Fruit fly (Drosophila melanogaster) whole organism, embryonic: ENCODE data around the gene Alp13.

Experiments
- Bdp1 ChIP-seq: fragments of 200-800 bp; sonication (Bioruptor generic); optimal IDR thresholded peaks from 3 replicates; lab custom pipeline; 2016; ENCODE audit warnings: missing biosample characterization, missing genetic modification characterization
- Bgb ChIP-seq: fragments of 200-800 bp; sonication (Bioruptor generic); IDR thresholded peaks from 2 replicates; pipeline ENCODE4 v1.3.6; 2022; ENCODE audit warnings: missing biosample characterization, missing genetic modification characterization; ENCODE audit not compliant: partially characterized antibody
- CG10147 ChIP-seq: fragments of 200-800 bp; sonication (Bioruptor generic); optimal IDR thresholded peaks from 2 replicates; lab custom pipeline; 2019; ENCODE audit warnings: missing biosample characterization, mild to moderate bottlenecking, missing genetic modification characterization, moderate library complexity
- CG10959 ChIP-seq: fragments of 200-800 bp; sonication (Bioruptor generic); IDR thresholded peaks from 2 replicates; pipeline ENCODE4 v1.3.6; 2022; ENCODE audit warnings: missing biosample characterization, missing genetic modification characterization
- CG14860 ChIP-seq: fragments of 200-800 bp; sonication (Bioruptor generic); IDR thresholded peaks from 3 replicates; pipeline ENCODE4 v1.3.6; 2022; ENCODE audit warnings: missing biosample characterization, missing genetic modification characterization; ENCODE audit not compliant: partially characterized antibody
- CG15011 ChIP-seq: fragments of 200-800 bp; sonication (Bioruptor generic); optimal IDR thresholded peaks from 3 replicates; lab custom pipeline; 2018; ENCODE audit warnings: missing biosample characterization, mild to moderate bottlenecking, missing genetic modification characterization
- CG15601 ChIP-seq: fragments of 200-800 bp; sonication (Bioruptor generic); optimal IDR thresholded peaks from 3 replicates; lab custom pipeline; 2019; ENCODE audit warnings: missing biosample characterization, mild to moderate bottlenecking, missing genetic modification characterization, moderate library complexity
- CG16863 ChIP-seq: fragments of 200-800 bp; sonication (Bioruptor generic); optimal IDR thresholded peaks from 3 replicates; lab custom pipeline; 2016; ENCODE audit warnings: missing biosample characterization, missing genetic modification characterization
- CG17359 ChIP-seq: fragments of 200-800 bp; sonication (Bioruptor generic); optimal IDR thresholded peaks from 3 replicates; lab custom pipeline; 2018; ENCODE audit warnings: missing biosample characterization, mild to moderate bottlenecking, missing genetic modification characterization, moderate library complexity
- CG17829 ChIP-seq: fragments of 200-800 bp; optimal IDR thresholded peaks from 2 replicates; lab custom pipeline; 2019; ENCODE audit warnings: missing biosample characterization, mild to moderate bottlenecking, missing genetic modification characterization, moderate library complexity
- CG18764 ChIP-seq: fragments of 200-800 bp; sonication (Bioruptor generic); optimal IDR thresholded peaks from 3 replicates; lab custom pipeline; 2016; ENCODE audit warnings: missing biosample characterization, missing genetic modification characterization
- CG2712 ChIP-seq: fragments of 200-800 bp; optimal IDR thresholded peaks from 3 replicates; lab custom pipeline; 2019; ENCODE audit warnings: missing biosample characterization, mild to moderate bottlenecking, missing genetic modification characterization, moderate library complexity
- CG31224 ChIP-seq: fragments of 200-800 bp; sonication (Bioruptor generic); IDR thresholded peaks from 2 replicates; pipeline ENCODE4 v1.3.6; 2022; ENCODE audit warnings: missing biosample characterization, missing genetic modification characterization
- CG3281 ChIP-seq: fragments of 200-800 bp; sonication (Bioruptor generic); optimal IDR thresholded peaks from 3 replicates; lab custom pipeline; 2017; ENCODE audit warnings: missing biosample characterization, mild to moderate bottlenecking, missing genetic modification characterization
- CG34422 ChIP-seq: fragments of 200-800 bp; sonication (Bioruptor generic); IDR thresholded peaks from 3 replicates; pipeline ENCODE4 v1.3.6; 2022; ENCODE audit warnings: missing biosample characterization, missing genetic modification characterization
- CG42726 ChIP-seq: fragments of 200-800 bp; sonication (Bioruptor generic); IDR thresholded peaks from 2 replicates; pipeline ENCODE4 v1.3.6; 2022; ENCODE audit warnings: missing biosample characterization, missing genetic modification characterization; ENCODE audit not compliant: partially characterized antibody
- CG6254 ChIP-seq: fragments of 200-800 bp; sonication (Bioruptor generic); optimal IDR thresholded peaks from 3 replicates; lab custom pipeline; 2017; ENCODE audit warnings: mild to moderate bottlenecking, missing biosample characterization, missing genetic modification reagents, missing genetic modification characterization
- CG7372 ChIP-seq: fragments of 200-800 bp; sonication (Bioruptor generic); IDR thresholded peaks from 2 replicates; pipeline ENCODE4 v1.3.6; 2022; ENCODE audit warnings: missing biosample characterization, missing genetic modification characterization
- CG8478 ChIP-seq: fragments of >200 bp; optimal IDR thresholded peaks from 2 replicates; lab custom pipeline; 2018
- CG9817 ChIP-seq: fragments of 200-800 bp; sonication (Bioruptor generic); optimal IDR thresholded peaks from 2 replicates; lab custom pipeline; 2018; ENCODE audit warnings: missing biosample characterization, mild to moderate bottlenecking, missing genetic modification characterization, moderate library complexity
- CG9932 ChIP-seq: fragments of 200-800 bp; sonication (Bioruptor generic); IDR thresholded peaks from 2 replicates; pipeline ENCODE4 v1.3.6; 2022; ENCODE audit warnings: missing biosample characterization, missing genetic modification characterization
- Doc2 ChIP-seq: fragments of 200-800 bp; sonication (Bioruptor generic); IDR thresholded peaks from 2 replicates; pipeline ENCODE4 v1.3.6; 2022; ENCODE audit warnings: missing biosample characterization, missing genetic modification characterization
- Elba2 ChIP-seq: fragments of 200-800 bp; sonication (Bioruptor generic); optimal IDR thresholded peaks from 3 replicates; lab custom pipeline; 2016; ENCODE audit warnings: missing biosample characterization, missing genetic modification characterization
- HLHmδ ChIP-seq: fragments of 200-800 bp; sonication (Bioruptor generic); optimal IDR thresholded peaks from 2 replicates; lab custom pipeline; 2018; ENCODE audit warnings: missing biosample characterization, mild to moderate bottlenecking, missing genetic modification characterization, moderate library complexity
- Hr51 ChIP-seq, 2 experiments: fragments of 200-800 bp; sonication (Bioruptor generic); optimal IDR thresholded peaks; 2 replicates in 1 of 2; 3 replicates in 1 of 2; lab custom pipeline; 2016 to 2018; ENCODE audit warnings: missing biosample characterization in 2 of 2, missing genetic modification characterization in 2 of 2, mild to moderate bottlenecking in 1 of 2, moderate library complexity in 1 of 2
- NC2β ChIP-seq: fragments of 200-800 bp; sonication (Bioruptor generic); optimal IDR thresholded peaks from 2 replicates; lab custom pipeline; 2016; ENCODE audit warnings: missing biosample characterization, missing genetic modification characterization
- Ravus ChIP-seq: fragments of 200-800 bp; sonication (Bioruptor generic); IDR thresholded peaks from 2 replicates; pipeline ENCODE4 v1.3.6; 2022; ENCODE audit warnings: missing biosample characterization, missing genetic modification characterization
- Sry-δ ChIP-seq: fragments of 200-800 bp; sonication (Bioruptor generic); optimal IDR thresholded peaks from 2 replicates; lab custom pipeline; 2016; ENCODE audit warnings: missing biosample characterization, missing genetic modification characterization
- Xbp1 ChIP-seq: fragments of 200-800 bp; sonication (Bioruptor generic); optimal IDR thresholded peaks from 3 replicates; lab custom pipeline; 2016; ENCODE audit warnings: missing biosample characterization, mild to moderate bottlenecking, missing genetic modification characterization
- abd-A ChIP-seq: fragments of 200-800 bp; sonication (Bioruptor generic); optimal IDR thresholded peaks from 3 replicates; lab custom pipeline; 2019; ENCODE audit warnings: missing biosample characterization, mild to moderate bottlenecking, missing genetic modification characterization, moderate library complexity
- ap ChIP-seq: fragments of 200-800 bp; sonication (Bioruptor generic); IDR thresholded peaks from 2 replicates; pipeline ENCODE4 v1.3.6; 2022; ENCODE audit warnings: missing biosample characterization, missing genetic modification characterization
- bigmax ChIP-seq: fragments of 200-800 bp; sonication (Bioruptor generic); optimal IDR thresholded peaks from 2 replicates; lab custom pipeline; 2018; ENCODE audit warnings: missing biosample characterization, mild to moderate bottlenecking, missing genetic modification characterization
- dan ChIP-seq: fragments of 200-800 bp; sonication (Bioruptor generic); IDR thresholded peaks from 2 replicates; pipeline ENCODE4 v1.3.6; 2022; ENCODE audit warnings: missing biosample characterization, missing genetic modification characterization
- dimm ChIP-seq: fragments of 200-800 bp; sonication (Bioruptor generic); IDR thresholded peaks from 2 replicates; pipeline ENCODE4 v1.3.6; 2022; ENCODE audit warnings: missing biosample characterization, missing genetic modification characterization
- ems ChIP-seq: fragments of 200-800 bp; sonication (Bioruptor generic); optimal IDR thresholded peaks from 3 replicates; lab custom pipeline; 2016; ENCODE audit warnings: missing biosample characterization, missing genetic modification characterization
- eve ChIP-seq, 2 experiments: fragments of >200 bp; optimal IDR thresholded peaks; 2 replicates each; lab custom pipeline; 2017; ENCODE audit warnings: missing biosample characterization in 2 of 2, missing genetic modification characterization in 2 of 2
- gro ChIP-seq: fragments of 200-800 bp; sonication (Bioruptor generic); optimal IDR thresholded peaks from 2 replicates; lab custom pipeline; 2016; ENCODE audit warnings: missing biosample characterization, missing genetic modification characterization
- insv ChIP-seq, 2 experiments: fragments of 200-800 bp; sonication (Bioruptor generic); optimal IDR thresholded peaks; 3 replicates each; lab custom pipeline; 2016 to 2018; ENCODE audit warnings: missing biosample characterization in 2 of 2, missing genetic modification characterization in 2 of 2
- ken ChIP-seq: fragments of 200-800 bp; sonication (Bioruptor generic); IDR thresholded peaks from 3 replicates; pipeline ENCODE4 v1.3.6; 2022; ENCODE audit warnings: missing biosample characterization, missing genetic modification characterization
- nerfin-1 ChIP-seq: fragments of 200-800 bp; sonication (Bioruptor generic); optimal IDR thresholded peaks from 3 replicates; lab custom pipeline; 2019; ENCODE audit warnings: missing biosample characterization, mild to moderate bottlenecking, missing genetic modification characterization, moderate library complexity
- pros ChIP-seq: fragments of 200-800 bp; sonication (Bioruptor generic); optimal IDR thresholded peaks from 3 replicates; lab custom pipeline; 2019; ENCODE audit warnings: missing biosample characterization, mild to moderate bottlenecking, missing genetic modification characterization, moderate library complexity
- ro ChIP-seq: fragments of 200-800 bp; sonication (Bioruptor generic); IDR thresholded peaks from 2 replicates; pipeline ENCODE4 v1.3.6; 2022; ENCODE audit warnings: missing biosample characterization, missing genetic modification characterization
- scrt ChIP-seq: fragments of 200-800 bp; sonication (Bioruptor generic); optimal IDR thresholded peaks from 2 replicates; lab custom pipeline; 2018; ENCODE audit warnings: missing biosample characterization, mild to moderate bottlenecking, missing genetic modification characterization, moderate library complexity
- shn ChIP-seq: fragments of 200-800 bp; sonication (Bioruptor generic); optimal IDR thresholded peaks from 3 replicates; lab custom pipeline; 2016; ENCODE audit warnings: missing biosample characterization, missing genetic modification characterization
- so ChIP-seq: fragments of 200-800 bp; sonication (Bioruptor generic); IDR thresholded peaks from 3 replicates; pipeline ENCODE4 v1.3.6; 2022; ENCODE audit warnings: missing biosample characterization, missing genetic modification characterization
- sr ChIP-seq: fragments of 200-800 bp; sonication (Bioruptor generic); IDR thresholded peaks from 3 replicates; pipeline ENCODE4 v1.3.6; 2022; ENCODE audit warnings: missing biosample characterization, missing genetic modification characterization
- tap ChIP-seq: fragments of 200-800 bp; optimal IDR thresholded peaks from 3 replicates; lab custom pipeline; 2019; ENCODE audit warnings: missing biosample characterization, mild to moderate bottlenecking, missing genetic modification characterization, moderate library complexity
- tio ChIP-seq: fragments of 200-800 bp; sonication (Bioruptor generic); optimal IDR thresholded peaks from 2 replicates; lab custom pipeline; 2017; ENCODE audit warnings: missing biosample characterization, missing genetic modification characterization, inconsistent platforms
- unc-4 ChIP-seq: fragments of 200-800 bp; sonication (Bioruptor generic); IDR thresholded peaks from 2 replicates; pipeline ENCODE4 v1.3.6; 2022; ENCODE audit warnings: missing biosample characterization, missing genetic modification characterization; ENCODE audit not compliant: partially characterized antibody
- z ChIP-seq: fragments of 200-800 bp; sonication (Bioruptor generic); IDR thresholded peaks from 3 replicates; pipeline ENCODE4 v1.3.6; 2022; ENCODE audit warnings: missing biosample characterization, missing genetic modification characterization
- zf30C ChIP-seq: fragments of 200-800 bp; sonication (Bioruptor generic); optimal IDR thresholded peaks from 3 replicates; lab custom pipeline; 2018; ENCODE audit warnings: missing biosample characterization, mild to moderate bottlenecking, missing genetic modification characterization

Alp13 gene

dm6 chr3R:10024032-10024712 lies 51.0 kb downstream of the Alp13 start (continued):
- TF ChIP-seq CG16863 (GFP tag; lab: Kevin White, UChicago) (peak; percentile 4), bigmax (GFP tag; lab: Kevin White, UChicago) (no peak), ro (no peak), CG14860 (GFP tag; lab: Robert Waterston, UW) (no peak), scrt (GFP tag; lab: Kevin White, UChicago) (peak; percentile 54), CG9817 (peak; percentile 21), CG7372 (GFP tag; lab: Robert Waterston, UW) (no peak), CG34422 (GFP tag; lab: Robert Waterston, UW) (no peak), Bgb (no peak), CG17829 (tag; lab: Kevin White, UChicago) (no peak), CG18764 (GFP tag; lab: Kevin White, UChicago) (no peak), Elba2 (no peak), CG2712 (tag; lab: Kevin White, UChicago) (no peak), sr (no peak), CG10147 (GFP tag; lab: Kevin White, UChicago) (no peak), Xbp1 (GFP tag; lab: Kevin White, UChicago) (peak; percentile 28), dan (GFP tag; lab: Robert Waterston, UW) (no peak), ems (GFP tag; lab: Kevin White, UChicago) (no peak), shn (GFP tag; lab: Kevin White, UChicago) (no peak), CG3281 (peak; percentile 48), CG31224 (GFP tag; lab: Robert Waterston, UW) (0 out of 2 replicates have a peak, but pooled peaks have one; percentile 16), so (GFP tag; lab: Robert Waterston, UW) (peak; percentile 29; the same call in 1 of the 3 replicates), Ravus (no peak), CG42726 (GFP tag; lab: Robert Waterston, UW) (no peak), CG6254 (no peak), Doc2 (GFP tag; lab: Robert Waterston, UW) (no peak), gro (no peak), CG15011 (GFP tag; lab: Kevin White, UChicago) (peak; percentile 16), pros (GFP tag; lab: Kevin White, UChicago) (no peak), dimm (GFP tag; lab: Robert Waterston, UW) (no peak), unc-4 (GFP tag; lab: Robert Waterston, UW) (no peak), Bdp1 (no peak), insv (GFP tag; optimal IDR thresholded peaks at IDR 0.05; lab: Kevin White, UChicago) (no peak), NC2β (no peak), Hr51 (GFP tag; optimal IDR thresholded peaks at IDR 0.05; lab: Kevin White, UChicago) (no peak), CG9932 (GFP tag; lab: Robert Waterston, UW) (peak; percentile 64), CG8478 (no peak), nerfin-1 (tag; lab: Kevin White, UChicago) (no peak), HLHmδ (GFP tag; lab: Kevin White, UChicago) (no peak), eve (GFP tag; optimal IDR thresholded peaks at IDR 0.05; lab: Kevin White, UChicago) (no peak), CG10959 (GFP tag; lab: Robert Waterston, UW) (no peak; the same call in 1 of the 2 replicates), Sry-δ (GFP tag; lab: Kevin White, UChicago) (no peak), tap (tag; lab: Kevin White, UChicago) (no peak), ap (GFP tag; lab: Robert Waterston, UW) (no peak), tio (no peak), CG17359 (no peak), abd-A (no peak), zf30C (GFP tag; lab: Kevin White, UChicago) (peak; percentile 51), z (GFP tag; lab: Robert Waterston, UW) (no peak), CG15601 (tag; lab: Kevin White, UChicago) (no peak), ken (GFP tag; lab: Robert Waterston, UW) (no peak)
